Worm (Caenorhabditis elegans) whole organism, L1 larva: ENCODE results near the gene W03G1.5.

Experiments
- alr-1 ChIP-seq: fragments of 200-800 bp; sonication (Bioruptor generic); optimal IDR thresholded peaks from 2 replicates; lab custom pipeline; 2018; ENCODE audit warnings: borderline replicate concordance, mild to moderate bottlenecking, missing genetic modification characterization, missing compliant biosample characterization
- ama-1 ChIP-seq: fragments of 150-350 bp; optimal IDR thresholded peaks from 2 replicates; lab custom pipeline; 2014
- ceh-82 ChIP-seq, 3 experiments: fragments of 150-350 bp in 1 of 3; sonication (generic microtip) in 2 of 3; optimal IDR thresholded peaks; 2 replicates each; lab custom pipeline; 2014 to 2017; ENCODE audit warnings: missing biosample characterization in 3 of 3, missing genetic modification characterization in 3 of 3
- elt-3 ChIP-seq, 6 experiments: fragments of 150-350 bp in 1 of 6; sonication (generic microtip); optimal IDR thresholded peaks; 2 replicates each; lab custom pipeline; 2017 to 2018; ENCODE audit warnings: missing biosample characterization in 6 of 6, missing genetic modification characterization in 6 of 6, inconsistent platforms in 1 of 6
- hlh-4 ChIP-seq: sonication (generic microtip); optimal IDR thresholded peaks from 2 replicates; lab custom pipeline; 2016; ENCODE audit warnings: mild to moderate bottlenecking, missing genetic modification characterization, missing compliant biosample characterization
- isw-1 ChIP-seq: fragments of 200-800 bp; sonication (Bioruptor generic); IDR thresholded peaks from 2 replicates; pipeline ENCODE4 v1.3.6; 2022; ENCODE audit warnings: missing genetic modification characterization, missing compliant biosample characterization
- mep-1 ChIP-seq: fragments of 150-350 bp; optimal IDR thresholded peaks from 2 replicates; lab custom pipeline; 2014; ENCODE audit warnings: missing biosample characterization, missing genetic modification characterization
- nhr-237 ChIP-seq: fragments of 150-350 bp; optimal IDR thresholded peaks from 2 replicates; lab custom pipeline; 2014; ENCODE audit warnings: missing biosample characterization, missing genetic modification characterization
- nhr-28 ChIP-seq: fragments of 150-350 bp; optimal IDR thresholded peaks from 2 replicates; lab custom pipeline; 2014; ENCODE audit warnings: missing biosample characterization, missing genetic modification characterization
- sptf-1 ChIP-seq: fragments of 150-350 bp; optimal IDR thresholded peaks from 2 replicates; lab custom pipeline; 2014; ENCODE audit warnings: missing biosample characterization, missing genetic modification characterization

- TF ChIP-seq nhr-237 (tag; lab: Kevin White, UChicago): no peak
- no peak for TF ChIP-seq hlh-4 (tag; lab: Kevin White, UChicago)
- no peak for TF ChIP-seq alr-1 (tag; lab: Kevin White, UChicago)
- TF ChIP-seq ama-1 (lab: Kevin White, UChicago): no peak
- TF ChIP-seq nhr-28 (tag; lab: Kevin White, UChicago): no peak
- TF ChIP-seq sptf-1 (tag; lab: Kevin White, UChicago): no peak
- no peak for TF ChIP-seq ceh-82 (tag; optimal IDR thresholded peaks at IDR 0.05; lab: Kevin White, UChicago)
- no peak for TF ChIP-seq elt-3 (tag; optimal IDR thresholded peaks at IDR 0.05; lab: Kevin White, UChicago)
- no peak for TF ChIP-seq isw-1
- no peak for TF ChIP-seq mep-1
Measured at ce11 chrIV:467291-467690, 39.0 kb downstream of the W03G1.5 start.
